Worm (Caenorhabditis elegans): ENCODE measurements around the gene pph-4.2.

ce11 chrIII:12425846-12426405 lies 48.9 kb upstream of the pph-4.2 start:
- TF ChIP-seq snpc-4 (tag; optimal IDR thresholded peaks at IDR 0.05) (no peak), F10B5.3 (tag; optimal IDR thresholded peaks at IDR 0.05) (no peak), jun-1 (tag; optimal IDR thresholded peaks at IDR 0.05) (no peak), F49E8.2 (tag; optimal IDR thresholded peaks at IDR 0.05; ENCODE audit: borderline replicate concordance) (no peak), nhr-41 (GFP tag; IDR thresholded peaks at IDR 0.05) (no peak), Y75B8A.6 (GFP tag; IDR thresholded peaks at IDR 0.05) (no peak)

Measured in whole organism, L4 larva.